Fruit fly (Drosophila melanogaster) S2 (cell line): ENCODE measurements around the gene BOD1.

ENCODE experiments used
- CG8478 ChIP-seq: fragments of >200 bp; optimal IDR thresholded peaks from 2 replicates; lab custom pipeline; 2018
- CTCF ChIP-seq, 2 experiments: fragments of >200 bp; optimal IDR thresholded peaks; 2 replicates each; lab custom pipeline; 2018

The BOD1 gene

DNA sequence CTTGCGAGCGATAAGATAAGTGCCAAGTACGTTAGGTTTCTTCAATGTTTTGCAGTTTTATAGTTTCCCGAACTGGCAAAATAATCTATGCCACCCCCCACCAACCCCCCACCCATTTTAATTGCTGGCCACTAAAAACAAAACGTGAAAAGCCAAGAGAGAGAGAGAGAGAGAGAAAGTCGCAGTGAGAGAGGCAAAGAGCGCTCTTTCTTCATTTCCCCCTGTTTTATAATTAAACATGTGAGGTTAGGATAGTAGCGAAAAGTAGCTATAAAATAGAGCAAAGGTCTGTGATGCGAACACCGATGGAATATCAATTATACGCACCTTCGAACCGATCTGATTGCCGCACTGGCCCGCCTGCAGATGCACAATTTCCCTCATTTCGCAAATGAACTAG is 49.7 kb downstream of the BOD1 start:
- TF ChIP-seq CG8478, result no peak
- no peak for TF ChIP-seq CTCF (optimal IDR thresholded peaks at IDR 0.05; lab: Kevin White, UChicago)

DNA sequence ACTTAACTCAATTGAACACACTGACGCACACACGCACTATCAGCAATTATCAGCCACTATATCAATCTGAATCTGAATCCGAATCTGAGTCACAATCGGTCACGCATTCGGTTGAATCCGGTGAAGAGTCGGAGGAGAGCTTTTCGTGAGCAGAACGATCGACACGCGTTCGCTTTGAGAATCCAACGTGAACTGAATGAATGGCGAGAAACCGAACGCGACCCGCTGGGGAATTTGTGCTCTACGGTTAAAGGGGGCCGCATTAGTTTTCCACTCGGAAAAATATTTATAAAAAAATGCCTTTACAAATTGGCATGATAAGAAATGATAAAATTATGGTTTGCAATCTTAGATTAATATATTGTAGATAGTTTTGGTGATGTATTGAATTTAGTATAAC is 50.1 kb downstream of the BOD1 start, which contains the start of gene betaTub97EF:
betaTub97EF (minus strand) TSS at position 196 of the 400 bp plus-strand sequence.
- TF ChIP-seq CTCF (optimal IDR thresholded peaks at IDR 0.05; lab: Kevin White, UChicago), result no peak
- no peak for TF ChIP-seq CG8478

DNA sequence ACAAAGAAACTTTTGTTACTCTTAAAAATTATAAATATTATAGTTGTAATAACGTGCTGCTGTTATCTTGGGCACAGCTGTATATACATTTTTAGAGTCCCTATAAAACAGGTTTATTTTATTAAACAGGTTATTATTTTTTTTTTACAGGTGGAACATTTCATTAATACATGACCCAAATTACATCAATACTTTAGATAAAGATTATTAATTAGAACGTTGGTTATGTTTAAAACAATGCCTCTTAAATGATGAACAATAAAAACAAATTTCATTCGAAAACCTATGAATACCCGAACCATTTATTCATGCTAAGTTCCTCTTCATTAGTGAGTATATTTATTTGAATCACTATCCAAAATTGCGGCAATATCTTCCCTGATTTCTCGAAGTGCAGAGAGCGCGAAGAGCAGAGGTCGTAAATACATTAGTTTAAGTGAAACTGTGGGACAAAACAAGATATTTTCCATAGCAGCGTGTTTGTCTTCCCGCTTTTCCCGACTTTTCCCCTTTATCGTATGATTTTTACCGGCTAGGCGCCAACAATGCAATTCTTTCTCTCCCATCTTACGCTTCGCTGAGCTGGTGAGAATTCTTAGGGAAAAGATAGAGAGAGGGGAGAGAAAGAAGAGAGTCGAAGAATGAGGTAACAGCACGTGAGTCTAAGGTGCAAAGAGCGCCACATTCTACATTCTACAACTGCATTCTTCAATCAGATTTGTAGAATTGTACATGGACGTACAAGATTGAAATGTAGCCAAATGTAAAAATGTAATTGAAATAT is 50.8 kb downstream of the BOD1 start:
- TF ChIP-seq CTCF (optimal IDR thresholded peaks at IDR 0.05; lab: Kevin White, UChicago) (no peak), CG8478 (no peak)

DNA sequence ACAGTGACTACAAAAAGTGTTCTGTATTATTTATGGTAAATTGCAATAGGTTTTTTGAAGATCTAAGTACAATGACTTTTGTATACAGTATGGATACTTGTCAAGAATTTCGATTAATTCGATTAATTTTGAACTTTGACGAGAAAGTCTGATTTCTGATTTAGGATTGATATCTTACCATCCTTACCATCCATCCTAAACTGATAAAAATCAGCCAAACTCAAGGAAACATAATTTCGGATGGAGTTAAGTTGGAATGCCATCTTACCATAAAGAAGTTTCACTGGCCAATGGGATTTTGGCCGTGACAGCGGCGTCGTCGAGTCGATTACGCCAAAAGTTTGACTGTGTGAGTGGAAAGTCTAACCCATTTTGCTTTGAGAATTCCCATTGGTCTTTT is 52.6 kb downstream of the BOD1 start, which contains the start of gene CG4815:
CG4815 (minus strand) TSS at position 101 of the 400 bp plus-strand sequence.
- TF ChIP-seq CG8478, result no peak
- no peak for TF ChIP-seq CTCF (optimal IDR thresholded peaks at IDR 0.05; lab: Kevin White, UChicago)
